Fruit fly (Drosophila melanogaster): ENCODE measurements around the gene TORIP.
A peak's percentile ranks its signal among the peaks of the same experiment; 100 is the strongest.

Gene TORIP

DNA sequence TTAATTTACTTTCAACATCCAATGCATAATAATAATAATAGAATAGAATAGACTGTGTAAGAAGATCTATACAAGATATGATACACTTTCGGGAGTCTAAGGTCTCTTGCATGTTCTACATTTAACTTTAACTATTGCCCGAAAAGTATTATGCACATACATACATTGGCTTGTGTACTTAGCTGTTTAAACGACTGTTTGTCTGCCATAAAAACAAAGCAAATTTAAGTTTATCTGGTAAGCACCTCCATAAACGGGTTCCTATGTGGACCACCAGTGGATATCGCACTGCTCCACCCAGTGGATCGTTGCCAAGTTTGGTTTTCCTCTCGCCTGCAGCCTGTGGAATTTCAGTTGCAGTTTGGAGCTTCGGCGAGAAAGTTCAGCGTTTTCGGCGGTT lies 42.1 kb upstream of the TORIP start (continued):
- TF ChIP-seq cato (GFP tag; optimal IDR thresholded peaks at IDR 0.05; ENCODE audit: borderline replicate concordance) (no peak), Scr (GFP tag; IDR thresholded peaks at IDR 0.05; ENCODE audit: partially characterized antibody) (no peak), CG12391 (tag; optimal IDR thresholded peaks at IDR 0.05) (no peak), CG3407 (GFP tag; optimal IDR thresholded peaks at IDR 0.05) (peak; percentile 53), CG6175 (GFP tag; IDR thresholded peaks at IDR 0.05) (no peak), CG12769 (tag; optimal IDR thresholded peaks at IDR 0.05) (no peak), tll (GFP tag; optimal IDR thresholded peaks at IDR 0.05) (no peak), CG11085 (GFP tag; IDR thresholded peaks at IDR 0.05) (no peak), inv (GFP tag; IDR thresholded peaks at IDR 0.05; ENCODE audit: partially characterized antibody) (no peak), CG2875 (GFP tag; optimal IDR thresholded peaks at IDR 0.05) (peak; percentile 64), Hey (tag; optimal IDR thresholded peaks at IDR 0.05) (no peak), h (optimal IDR thresholded peaks at IDR 0.05) (no peak), NFAT (GFP tag; IDR thresholded peaks at IDR 0.05) (no peak), jumu (GFP tag; optimal IDR thresholded peaks at IDR 0.05) (no peak), mam (GFP tag; optimal IDR thresholded peaks at IDR 0.05) (no peak), CG16813 (GFP tag; IDR thresholded peaks at IDR 0.05; ENCODE audit: partially characterized antibody) (no peak), CG8944 (GFP tag; optimal IDR thresholded peaks at IDR 0.05) (no peak), CG18476 (GFP tag; optimal IDR thresholded peaks at IDR 0.05) (no peak), dpn (GFP tag; optimal IDR thresholded peaks at IDR 0.05) (no peak), Dfd (GFP tag; optimal IDR thresholded peaks at IDR 0.05) (no peak), dmrt99B (tag; optimal IDR thresholded peaks at IDR 0.05) (peak; percentile 10), wek (GFP tag; optimal IDR thresholded peaks at IDR 0.05) (peak; percentile 76), CG9727 (GFP tag; optimal IDR thresholded peaks at IDR 0.05) (no peak), chn (GFP tag; optimal IDR thresholded peaks at IDR 0.05) (no peak), CG17802 (tag; optimal IDR thresholded peaks at IDR 0.05) (no peak), CG31388 (GFP tag; optimal IDR thresholded peaks at IDR 0.05) (no peak), Lpt (GFP tag; optimal IDR thresholded peaks at IDR 0.05) (no peak), MTF-1 (GFP tag; optimal IDR thresholded peaks at IDR 0.05; ENCODE audit: borderline replicate concordance) (peak; percentile 24), Blimp-1 (GFP tag; optimal IDR thresholded peaks at IDR 0.05) (no peak), Fer2 (tag; optimal IDR thresholded peaks at IDR 0.05) (no peak), Doc2 (GFP tag; IDR thresholded peaks at IDR 0.05) (no peak), Sry-δ (GFP tag; optimal IDR thresholded peaks at IDR 0.05) (no peak), vvl (GFP tag; IDR thresholded peaks at IDR 0.05) (no peak), tin (GFP tag; optimal IDR thresholded peaks at IDR 0.05) (no peak), dati (GFP tag; IDR thresholded peaks at IDR 0.05) (no peak), pb (GFP tag; optimal IDR thresholded peaks at IDR 0.05) (no peak), HLH54F (GFP tag; optimal IDR thresholded peaks at IDR 0.05) (no peak), vfl (GFP tag; optimal IDR thresholded peaks at IDR 0.05) (no peak), sna (GFP tag; IDR thresholded peaks at IDR 0.05; ENCODE audit: partially characterized antibody) (no peak), tio (GFP tag; optimal IDR thresholded peaks at IDR 0.05) (no peak), CG17359 (tag; optimal IDR thresholded peaks at IDR 0.05) (peak; percentile 29), Hmr (GFP tag; optimal IDR thresholded peaks at IDR 0.05) (peak; percentile 77), CG1602 (GFP tag; optimal IDR thresholded peaks at IDR 0.05) (no peak), gcm2 (GFP tag; optimal IDR thresholded peaks at IDR 0.05) (no peak), Antp (GFP tag; optimal IDR thresholded peaks at IDR 0.05) (peak; percentile 10), her (GFP tag; optimal IDR thresholded peaks at IDR 0.05) (no peak), fd3F (GFP tag; optimal IDR thresholded peaks at IDR 0.05) (peak; percentile 17), unpg (GFP tag; optimal IDR thresholded peaks at IDR 0.05) (peak; percentile 52), CG15269 (tag; optimal IDR thresholded peaks at IDR 0.05) (peak; percentile 27), twi (tag; optimal IDR thresholded peaks at IDR 0.05) (no peak), phol (tag; optimal IDR thresholded peaks at IDR 0.05) (no peak)
